Fruit fly (Drosophila melanogaster): ENCODE data around the gene CG3552.

- no peak for TF ChIP-seq CG6791 (GFP tag; IDR thresholded peaks at IDR 0.05; ENCODE audit: partially characterized antibody)
- TF ChIP-seq GATAe (GFP tag; conservative IDR thresholded peaks at IDR 0.05), result no peak
- TF ChIP-seq lmd (GFP tag; IDR thresholded peaks at IDR 0.05), result no peak
- no peak for TF ChIP-seq row (GFP tag; IDR thresholded peaks at IDR 0.05)
- no peak for TF ChIP-seq Awh (GFP tag; IDR thresholded peaks at IDR 0.05)
- TF ChIP-seq CG1602 (GFP tag; optimal IDR thresholded peaks at IDR 0.05), result no peak
- no peak for TF ChIP-seq Trl (optimal IDR thresholded peaks at IDR 0.05)
- TF ChIP-seq Trl (GFP tag; optimal IDR thresholded peaks at IDR 0.05), result no peak
- no peak for TF ChIP-seq CG1603 (tag; optimal IDR thresholded peaks at IDR 0.05)
- no peak for TF ChIP-seq MESR4 (GFP tag; optimal IDR thresholded peaks at IDR 0.05)
- no peak for TF ChIP-seq CG17612 (GFP tag; IDR thresholded peaks at IDR 0.05)
- no peak for TF ChIP-seq ttk (GFP tag; IDR thresholded peaks at IDR 0.05)
- no peak for TF ChIP-seq CG5180 (GFP tag; optimal IDR thresholded peaks at IDR 0.05)
- no peak for TF ChIP-seq grau (tag; optimal IDR thresholded peaks at IDR 0.05)
- TF ChIP-seq CG12769 (tag; optimal IDR thresholded peaks at IDR 0.05), result no peak
Observed at dm6 chr3L:9417288-9417687, 38.8 kb upstream of the CG3552 start, which contains the start of gene CG3982.

Data from whole organism, embryonic.